Fruit fly (Drosophila melanogaster) whole organism, adult: Measurements from ENCODE around the gene Atg8b.

Experiments
- CG12768 ChIP-seq: fragments of 200-800 bp; sonication (Bioruptor generic); optimal IDR thresholded peaks from 2 replicates; lab custom pipeline; 2017; ENCODE audit warnings: missing biosample characterization, missing genetic modification characterization, mild to moderate bottlenecking, moderate library complexity, missing genetic modification reagents
- CG14711 ChIP-seq: fragments of 200-800 bp; sonication (Bioruptor generic); optimal IDR thresholded peaks from 2 replicates; lab custom pipeline; 2018; ENCODE audit warnings: missing biosample characterization, mild to moderate bottlenecking, missing genetic modification characterization, moderate library complexity
- CG5204 ChIP-seq: fragments of 200-800 bp; sonication (Bioruptor generic); optimal IDR thresholded peaks from 2 replicates; lab custom pipeline; 2016; ENCODE audit warnings: missing biosample characterization, missing genetic modification characterization
- CG7045 ChIP-seq: fragments of 200-800 bp; sonication (Bioruptor generic); optimal IDR thresholded peaks from 2 replicates; lab custom pipeline; 2017; ENCODE audit warnings: missing biosample characterization, mild to moderate bottlenecking, missing genetic modification characterization
- Mnt ChIP-seq: fragments of 200-800 bp; sonication (Bioruptor generic); optimal IDR thresholded peaks from 2 replicates; lab custom pipeline; 2016; ENCODE audit warnings: missing biosample characterization, mild to moderate bottlenecking, missing genetic modification characterization
- bab1 ChIP-seq: fragments of 200-800 bp; sonication (Bioruptor generic); optimal IDR thresholded peaks from 3 replicates; lab custom pipeline; 2019; ENCODE audit warnings: missing biosample characterization, mild to moderate bottlenecking, missing genetic modification characterization, moderate library complexity
- cic ChIP-seq: fragments of 200-800 bp; sonication (Bioruptor generic); optimal IDR thresholded peaks from 2 replicates; lab custom pipeline; 2017; ENCODE audit warnings: missing biosample characterization, mild to moderate bottlenecking, missing genetic modification characterization, moderate library complexity
- kay ChIP-seq: fragments of 200-800 bp; sonication (Bioruptor generic); peaks from one replicate; lab custom pipeline; 2016; ENCODE audit warnings: missing biosample characterization, missing genetic modification characterization, borderline replicate concordance

dm6 chr3R:17705140-17705539 is 19.7 kb downstream of the Atg8b start:
- TF ChIP-seq kay (no peak), bab1 (no peak), CG7045 (GFP tag; lab: Kevin White, UChicago) (no peak), CG12768 (no peak), cic (GFP tag; lab: Kevin White, UChicago) (no peak), CG5204 (no peak), CG14711 (tag; lab: Kevin White, UChicago) (no peak), Mnt (GFP tag; lab: Kevin White, UChicago) (no peak)
